Worm (Caenorhabditis elegans) whole organism, L1 larva: ENCODE measurements around the gene unc-9.

ENCODE experiments used
- C16A3.4 ChIP-seq: fragments of 150-350 bp; optimal IDR thresholded peaks from 2 replicates; lab custom pipeline; 2014; ENCODE audit warnings: missing biosample characterization, missing genetic modification characterization
- C34B4.2 ChIP-seq: sonication (generic microtip); optimal IDR thresholded peaks from 2 replicates; lab custom pipeline; 2017; ENCODE audit warnings: mild to moderate bottlenecking, missing genetic modification characterization, missing compliant biosample characterization
- F16B12.6 ChIP-seq: fragments of 150-350 bp; optimal IDR thresholded peaks from 2 replicates; lab custom pipeline; 2014; ENCODE audit warnings: missing biosample characterization, missing genetic modification characterization
- Y116A8C.19 ChIP-seq: sonication (generic microtip); optimal IDR thresholded peaks from 2 replicates; lab custom pipeline; 2016; ENCODE audit warnings: missing compliant biosample characterization, missing genetic modification characterization, borderline replicate concordance
- aly-2 ChIP-seq: fragments of 150-350 bp; optimal IDR thresholded peaks from 2 replicates; lab custom pipeline; 2014; ENCODE audit warnings: missing biosample characterization, missing genetic modification characterization
- ama-1 ChIP-seq: fragments of 150-350 bp; optimal IDR thresholded peaks from 2 replicates; lab custom pipeline; 2014
- blmp-1 ChIP-seq: fragments of 150-350 bp; optimal IDR thresholded peaks from 2 replicates; lab custom pipeline; 2014; ENCODE audit warnings: missing biosample characterization, missing genetic modification characterization
- ceh-63 ChIP-seq: fragments of 200-800 bp; sonication (Bioruptor generic); optimal IDR thresholded peaks from 2 replicates; lab custom pipeline; 2018; ENCODE audit warnings: mild to moderate bottlenecking, missing genetic modification characterization, missing compliant biosample characterization
- ceh-8 ChIP-seq: fragments of 200-800 bp; sonication (Bioruptor generic); optimal IDR thresholded peaks from 2 replicates; lab custom pipeline; 2018; ENCODE audit warnings: mild to moderate bottlenecking, missing genetic modification characterization, moderate library complexity, missing compliant biosample characterization
- ceh-88 ChIP-seq: fragments of 200-800 bp; sonication (Bioruptor generic); IDR thresholded peaks from 2 replicates; pipeline ENCODE4 v1.3.6; 2022; ENCODE audit warnings: missing genetic modification characterization, missing compliant biosample characterization
- ceh-90 ChIP-seq: sonication (generic microtip); optimal IDR thresholded peaks from 2 replicates; lab custom pipeline; 2016; ENCODE audit warnings: missing genetic modification characterization, missing compliant biosample characterization
- ces-1 ChIP-seq: fragments of 150-350 bp; optimal IDR thresholded peaks from 2 replicates; lab custom pipeline; 2014; ENCODE audit warnings: missing biosample characterization, missing genetic modification reagents, missing genetic modification characterization
- dpl-1 ChIP-seq, 3 experiments: fragments of 150-350 bp in 2 of 3; sonication (generic microtip) in 1 of 3; optimal IDR thresholded peaks; 2 replicates each; lab custom pipeline; 2014 to 2017; ENCODE audit warnings: missing biosample characterization in 3 of 3, missing genetic modification characterization in 3 of 3, missing genetic modification reagents in 3 of 3
- efl-3 ChIP-seq: fragments of 200-800 bp; sonication (Bioruptor generic); optimal IDR thresholded peaks from 2 replicates; lab custom pipeline; 2018; ENCODE audit warnings: mild to moderate bottlenecking, missing genetic modification characterization, missing compliant biosample characterization
- egl-27 ChIP-seq, 2 experiments: fragments of 150-350 bp in 1 of 2; sonication (generic microtip); optimal IDR thresholded peaks; 3 replicates each; lab custom pipeline; 2017 to 2018; ENCODE audit warnings: missing biosample characterization in 2 of 2, missing genetic modification characterization in 2 of 2, missing genetic modification reagents in 2 of 2
- ets-5 ChIP-seq: fragments of 200-800 bp; sonication (Bioruptor generic); IDR thresholded peaks from 2 replicates; pipeline ENCODE4 v1.3.6; 2022; ENCODE audit warnings: missing genetic modification characterization, missing compliant biosample characterization
- fkh-4 ChIP-seq: sonication (generic microtip); optimal IDR thresholded peaks from 2 replicates; lab custom pipeline; 2016; ENCODE audit warnings: missing compliant biosample characterization, missing genetic modification characterization, borderline replicate concordance
- fkh-8 ChIP-seq: sonication (generic microtip); optimal IDR thresholded peaks from 2 replicates; lab custom pipeline; 2016; ENCODE audit warnings: mild to moderate bottlenecking, missing genetic modification characterization, missing compliant biosample characterization
- fos-1 ChIP-seq: fragments of 150-350 bp; optimal IDR thresholded peaks from 2 replicates; lab custom pipeline; 2014; ENCODE audit warnings: missing biosample characterization, missing genetic modification characterization
- hlh-4 ChIP-seq: sonication (generic microtip); optimal IDR thresholded peaks from 2 replicates; lab custom pipeline; 2016; ENCODE audit warnings: mild to moderate bottlenecking, missing genetic modification characterization, missing compliant biosample characterization
- hpl-2 ChIP-seq: fragments of 150-350 bp; optimal IDR thresholded peaks from 2 replicates; lab custom pipeline; 2014; ENCODE audit warnings: missing biosample characterization, missing genetic modification reagents, missing genetic modification characterization
- isw-1 ChIP-seq: fragments of 200-800 bp; sonication (Bioruptor generic); IDR thresholded peaks from 2 replicates; pipeline ENCODE4 v1.3.6; 2022; ENCODE audit warnings: missing genetic modification characterization, missing compliant biosample characterization
- jun-1 ChIP-seq: fragments of 150-350 bp; optimal IDR thresholded peaks from 2 replicates; lab custom pipeline; 2014; ENCODE audit warnings: missing biosample characterization, missing genetic modification reagents, missing genetic modification characterization
- lin-14 ChIP-seq: fragments of 200-800 bp; sonication (Bioruptor generic); optimal IDR thresholded peaks from 2 replicates; lab custom pipeline; 2018; ENCODE audit warnings: mild to moderate bottlenecking, missing genetic modification characterization, moderate library complexity, missing compliant biosample characterization
- lin-15B ChIP-seq: fragments of 150-350 bp; sonication (generic microtip); optimal IDR thresholded peaks from 3 replicates; lab custom pipeline; 2014; ENCODE audit warnings: missing biosample characterization, missing genetic modification characterization
- lin-39 ChIP-seq: fragments of 150-350 bp; optimal IDR thresholded peaks from 2 replicates; lab custom pipeline; 2014; ENCODE audit warnings: missing biosample characterization, missing genetic modification reagents, missing genetic modification characterization
- lsy-2 ChIP-seq, 2 experiments: fragments of 150-350 bp; optimal IDR thresholded peaks; 2 replicates each; lab custom pipeline; 2014; ENCODE audit warnings: missing biosample characterization in 2 of 2, missing genetic modification characterization in 2 of 2
- mep-1 ChIP-seq: fragments of 150-350 bp; optimal IDR thresholded peaks from 2 replicates; lab custom pipeline; 2014; ENCODE audit warnings: missing biosample characterization, missing genetic modification characterization
- nhr-11 ChIP-seq: fragments of 150-350 bp; optimal IDR thresholded peaks from 2 replicates; lab custom pipeline; 2014; ENCODE audit warnings: missing biosample characterization, missing genetic modification characterization
- nhr-12 ChIP-seq: sonication (generic microtip); optimal IDR thresholded peaks from 2 replicates; lab custom pipeline; 2017; ENCODE audit warnings: missing biosample characterization, missing genetic modification characterization
- nhr-19 ChIP-seq: fragments of 200-800 bp; sonication (Bioruptor generic); conservative IDR thresholded peaks from 2 replicates; pipeline ENCODE4 v1.3.6; 2022; ENCODE audit warnings: missing genetic modification characterization, missing compliant biosample characterization
- nhr-237 ChIP-seq: fragments of 150-350 bp; optimal IDR thresholded peaks from 2 replicates; lab custom pipeline; 2014; ENCODE audit warnings: missing biosample characterization, missing genetic modification characterization
- nhr-28 ChIP-seq: fragments of 150-350 bp; optimal IDR thresholded peaks from 2 replicates; lab custom pipeline; 2014; ENCODE audit warnings: missing biosample characterization, missing genetic modification characterization
- nhr-47 ChIP-seq: sonication (generic microtip); optimal IDR thresholded peaks from 2 replicates; lab custom pipeline; 2016; ENCODE audit warnings: mild to moderate bottlenecking, missing genetic modification characterization, moderate library complexity, missing compliant biosample characterization
- nhr-71 ChIP-seq: sonication (generic microtip); optimal IDR thresholded peaks from 2 replicates; lab custom pipeline; 2016; ENCODE audit warnings: mild to moderate bottlenecking, missing genetic modification characterization, moderate library complexity, missing compliant biosample characterization
- nhr-77 ChIP-seq: fragments of 150-350 bp; optimal IDR thresholded peaks from 2 replicates; lab custom pipeline; 2014; ENCODE audit warnings: missing biosample characterization, missing genetic modification characterization
- nhr-90 ChIP-seq: sonication (generic microtip); optimal IDR thresholded peaks from 2 replicates; lab custom pipeline; 2016; ENCODE audit warnings: mild to moderate bottlenecking, missing genetic modification characterization, missing compliant biosample characterization; ENCODE audit not compliant: poor library complexity
- pag-3 ChIP-seq: sonication (generic microtip); optimal IDR thresholded peaks from 2 replicates; lab custom pipeline; 2017; ENCODE audit warnings: missing genetic modification characterization, mild to moderate bottlenecking, missing compliant biosample characterization, antibody characterized with exemption, borderline replicate concordance; ENCODE audit not compliant: insufficient read depth
- pax-3 ChIP-seq: fragments of 200-800 bp; sonication (Bioruptor generic); optimal IDR thresholded peaks from 2 replicates; lab custom pipeline; 2018; ENCODE audit warnings: mild to moderate bottlenecking, missing genetic modification characterization, moderate library complexity, missing compliant biosample characterization
- pqm-1 ChIP-seq: sonication (generic microtip); optimal IDR thresholded peaks from 3 replicates; lab custom pipeline; 2017; ENCODE audit warnings: missing biosample characterization, missing genetic modification characterization
- rnt-1 ChIP-seq: sonication (generic microtip); optimal IDR thresholded peaks from 2 replicates; lab custom pipeline; 2016; ENCODE audit warnings: mild to moderate bottlenecking, missing genetic modification characterization, moderate library complexity, missing compliant biosample characterization
- skn-1 ChIP-seq: fragments of 150-350 bp; optimal IDR thresholded peaks from 2 replicates; lab custom pipeline; 2014; ENCODE audit warnings: missing biosample characterization, missing genetic modification characterization
- snpc-4 ChIP-seq: fragments of 150-350 bp; optimal IDR thresholded peaks from 2 replicates; lab custom pipeline; 2014; ENCODE audit warnings: missing biosample characterization, missing genetic modification characterization
- sox-4 ChIP-seq: sonication (generic microtip); optimal IDR thresholded peaks from 2 replicates; lab custom pipeline; 2016; ENCODE audit warnings: missing genetic modification characterization, missing compliant biosample characterization
- sup-37 ChIP-seq: fragments of 200-800 bp; sonication (Bioruptor generic); optimal IDR thresholded peaks from 2 replicates; lab custom pipeline; 2018; ENCODE audit warnings: mild to moderate bottlenecking, missing genetic modification characterization, missing compliant biosample characterization
- swsn-7 ChIP-seq: sonication (generic microtip); optimal IDR thresholded peaks from 2 replicates; lab custom pipeline; 2016; ENCODE audit warnings: missing genetic modification characterization, missing compliant biosample characterization
- tbx-2 ChIP-seq: sonication (generic microtip); optimal IDR thresholded peaks from 2 replicates; lab custom pipeline; 2016; ENCODE audit warnings: missing genetic modification characterization, missing compliant biosample characterization
- tlp-1 ChIP-seq: fragments of 150-350 bp; optimal IDR thresholded peaks from 2 replicates; lab custom pipeline; 2014; ENCODE audit warnings: missing biosample characterization, missing genetic modification characterization
- unc-130 ChIP-seq: fragments of 150-350 bp; optimal IDR thresholded peaks from 2 replicates; lab custom pipeline; 2017; ENCODE audit warnings: missing biosample characterization, missing genetic modification characterization, inconsistent platforms
- unc-62 ChIP-seq: fragments of 150-350 bp; optimal IDR thresholded peaks from 2 replicates; lab custom pipeline; 2014; ENCODE audit warnings: missing biosample characterization, missing genetic modification reagents, missing genetic modification characterization
- unc-98 ChIP-seq: fragments of 200-800 bp; sonication (Bioruptor generic); IDR thresholded peaks from 2 replicates; pipeline ENCODE4 v1.3.6; 2022; ENCODE audit warnings: missing genetic modification characterization, missing compliant biosample characterization
- vab-15 ChIP-seq: sonication (generic microtip); optimal IDR thresholded peaks from 2 replicates; lab custom pipeline; 2017; ENCODE audit warnings: missing genotype, mild to moderate bottlenecking, missing genetic modification characterization, missing compliant biosample characterization
- zag-1 ChIP-seq: fragments of 150-350 bp; optimal IDR thresholded peaks from 2 replicates; lab custom pipeline; 2014; ENCODE audit warnings: missing biosample characterization, missing genetic modification characterization
- ztf-4 ChIP-seq: fragments of 150-350 bp; optimal IDR thresholded peaks from 2 replicates; lab custom pipeline; 2014; ENCODE audit warnings: missing biosample characterization, missing genetic modification characterization

Gene unc-9

ce11 chrX:13251354-13251843, 49.8 kb downstream of the unc-9 start:
- TF ChIP-seq isw-1 (GFP tag; lab: Robert Waterston, UW) (no peak; the same call in none of the 2 replicates), C16A3.4 (tag; lab: Kevin White, UChicago) (peak; percentile 54), Y116A8C.19 (tag; lab: Kevin White, UChicago) (no peak), nhr-28 (tag; lab: Kevin White, UChicago) (no peak), unc-98 (no peak), skn-1 (tag; lab: Kevin White, UChicago) (peak; percentile 42), efl-3 (GFP tag; lab: Kevin White, UChicago) (no peak), tbx-2 (tag; lab: Kevin White, UChicago) (peak; percentile 67), F16B12.6 (no peak), fkh-4 (tag; lab: Kevin White, UChicago) (no peak), ceh-8 (GFP tag; lab: Kevin White, UChicago) (no peak), hlh-4 (no peak), ama-1 (no peak), ceh-63 (GFP tag; lab: Kevin White, UChicago) (no peak), nhr-47 (peak; percentile 69), fkh-8 (peak; percentile 53), mep-1 (tag; lab: Kevin White, UChicago) (peak; percentile 85), tlp-1 (no peak), nhr-19 (peak; percentile 65), ces-1 (GFP tag; lab: Kevin White, UChicago) (no peak), lin-39 (tag; lab: Kevin White, UChicago) (no peak), unc-62 (GFP tag; lab: Kevin White, UChicago) (no peak), blmp-1 (tag; lab: Kevin White, UChicago) (peak; percentile 49), lsy-2 (tag; optimal IDR thresholded peaks at IDR 0.05; lab: Kevin White, UChicago) (peak; percentile 54 to 66), ceh-88 (GFP tag; lab: Robert Waterston, UW) (no peak), nhr-71 (tag; lab: Kevin White, UChicago) (peak; percentile 89), snpc-4 (tag; lab: Kevin White, UChicago) (peak; percentile 17), vab-15 (peak; percentile 39), fos-1 (tag; lab: Kevin White, UChicago) (peak; percentile 40), nhr-11 (tag; lab: Kevin White, UChicago) (no peak), ceh-90 (tag; lab: Kevin White, UChicago) (no peak), swsn-7 (tag; lab: Kevin White, UChicago) (peak; percentile 74), nhr-12 (tag; lab: Kevin White, UChicago) (no peak), nhr-237 (tag; lab: Kevin White, UChicago) (peak; percentile 28), jun-1 (tag; lab: Kevin White, UChicago) (peak; percentile 41), sup-37 (GFP tag; lab: Kevin White, UChicago) (no peak), unc-130 (tag; lab: Kevin White, UChicago) (no peak), dpl-1 (GFP tag; optimal IDR thresholded peaks at IDR 0.05; lab: Kevin White, UChicago) (no peak), rnt-1 (tag; lab: Kevin White, UChicago) (peak; percentile 82), C34B4.2 (no peak), ztf-4 (tag; lab: Kevin White, UChicago) (peak; percentile 9), lin-15B (no peak), zag-1 (tag; lab: Kevin White, UChicago) (no peak), aly-2 (no peak), pag-3 (peak; percentile 26), hpl-2 (GFP tag; lab: Kevin White, UChicago) (no peak), nhr-77 (tag; lab: Kevin White, UChicago) (peak; percentile 44), ets-5 (GFP tag; lab: Robert Waterston, UW) (no peak), nhr-90 (tag; lab: Kevin White, UChicago) (peak; percentile 19), egl-27 (tag; optimal IDR thresholded peaks at IDR 0.05; lab: Kevin White, UChicago) (peak in 1 of 2 experiments; percentile 63), pax-3 (no peak), pqm-1 (tag; lab: Kevin White, UChicago) (no peak), lin-14 (peak; percentile 96), sox-4 (tag; lab: Kevin White, UChicago) (no peak)
